Worm (Caenorhabditis elegans): Measurements from ENCODE around the gene Y53F4B.43.

- TF ChIP-seq T26A5.8 (tag; optimal IDR thresholded peaks at IDR 0.05) = no peak
- TF ChIP-seq unc-62 (GFP tag; optimal IDR thresholded peaks at IDR 0.05) = no peak
These were observed 49.5 kb downstream of the Y53F4B.43 start, which contains the start of gene Y53F4B.14 for ce11 chrII:15037782-15038181.

Data from whole organism, young adult.